Fruit fly (Drosophila melanogaster) whole organism, embryonic: ENCODE measurements around the gene Trax.

ENCODE experiments used
- ATbp ChIP-seq: fragments of 200-800 bp; sonication (Bioruptor generic); optimal IDR thresholded peaks from 2 replicates; lab custom pipeline; 2017; ENCODE audit warnings: missing biosample characterization, mild to moderate bottlenecking, missing genetic modification characterization, missing genetic modification reagents
- Antp ChIP-seq: fragments of 200-800 bp; sonication (Bioruptor generic); optimal IDR thresholded peaks from 3 replicates; lab custom pipeline; 2016; ENCODE audit warnings: missing biosample characterization, missing genetic modification characterization
- B-H2 ChIP-seq: fragments of 200-800 bp; sonication (Bioruptor generic); optimal IDR thresholded peaks from 2 replicates; lab custom pipeline; 2018; ENCODE audit warnings: missing biosample characterization, mild to moderate bottlenecking, missing genetic modification characterization
- CG10147 ChIP-seq: fragments of 200-800 bp; sonication (Bioruptor generic); optimal IDR thresholded peaks from 2 replicates; lab custom pipeline; 2019; ENCODE audit warnings: missing biosample characterization, mild to moderate bottlenecking, missing genetic modification characterization, moderate library complexity
- CG10267 ChIP-seq: fragments of 200-800 bp; sonication (Bioruptor generic); optimal IDR thresholded peaks from 2 replicates; lab custom pipeline; 2018; ENCODE audit warnings: missing biosample characterization, mild to moderate bottlenecking, missing genetic modification characterization, moderate library complexity
- CG10654 ChIP-seq: fragments of 200-800 bp; sonication (Bioruptor generic); optimal IDR thresholded peaks from 2 replicates; lab custom pipeline; 2016; ENCODE audit warnings: missing biosample characterization, missing genetic modification characterization
- CG12942 ChIP-seq: fragments of 200-800 bp; sonication (Bioruptor generic); optimal IDR thresholded peaks from 3 replicates; lab custom pipeline; 2016; ENCODE audit warnings: missing biosample characterization, missing genetic modification characterization
- CG16813 ChIP-seq: fragments of 200-800 bp; sonication (Bioruptor generic); IDR thresholded peaks from 3 replicates; pipeline ENCODE4 v1.3.6; 2022; ENCODE audit warnings: missing biosample characterization, missing genetic modification characterization; ENCODE audit not compliant: partially characterized antibody
- CG17186 ChIP-seq: fragments of 200-800 bp; sonication (Bioruptor generic); optimal IDR thresholded peaks from 3 replicates; lab custom pipeline; 2017; ENCODE audit warnings: missing biosample characterization, missing genetic modification reagents, missing genetic modification characterization
- CG18011 ChIP-seq: fragments of 200-800 bp; sonication (Bioruptor generic); optimal IDR thresholded peaks from 2 replicates; lab custom pipeline; 2017; ENCODE audit warnings: missing biosample characterization, missing genetic modification characterization, mild to moderate bottlenecking, moderate library complexity, missing genotype
- CG18599 ChIP-seq: fragments of 200-800 bp; sonication (Bioruptor generic); optimal IDR thresholded peaks from 3 replicates; lab custom pipeline; 2017; ENCODE audit warnings: missing biosample characterization, missing genetic modification characterization, mild to moderate bottlenecking, moderate library complexity, missing genetic modification reagents
- CG2712 ChIP-seq: fragments of 200-800 bp; optimal IDR thresholded peaks from 3 replicates; lab custom pipeline; 2019; ENCODE audit warnings: missing biosample characterization, mild to moderate bottlenecking, missing genetic modification characterization, moderate library complexity
- CG30020 ChIP-seq: fragments of 200-800 bp; optimal IDR thresholded peaks from 2 replicates; lab custom pipeline; 2019; ENCODE audit warnings: missing biosample characterization, mild to moderate bottlenecking, missing genetic modification characterization, moderate library complexity
- CG33213 ChIP-seq: fragments of 200-800 bp; sonication (Bioruptor generic); optimal IDR thresholded peaks from 3 replicates; lab custom pipeline; 2016; ENCODE audit warnings: missing biosample characterization, missing genetic modification characterization
- CG34224 ChIP-seq: fragments of 200-800 bp; sonication (Bioruptor generic); IDR thresholded peaks from 3 replicates; pipeline ENCODE4 v1.3.6; 2022; ENCODE audit warnings: missing biosample characterization, missing genetic modification characterization; ENCODE audit not compliant: partially characterized antibody
- CG7786 ChIP-seq: fragments of 200-800 bp; sonication (Bioruptor generic); optimal IDR thresholded peaks from 2 replicates; lab custom pipeline; 2016; ENCODE audit warnings: missing biosample characterization, missing genetic modification characterization
- CG8359 ChIP-seq: fragments of 200-800 bp; sonication (Bioruptor generic); optimal IDR thresholded peaks from 2 replicates; lab custom pipeline; 2017; ENCODE audit warnings: missing biosample characterization, mild to moderate bottlenecking, missing genetic modification characterization, borderline replicate concordance
- CG8924 ChIP-seq: fragments of 200-800 bp; optimal IDR thresholded peaks from 3 replicates; lab custom pipeline; 2019; ENCODE audit warnings: missing biosample characterization, mild to moderate bottlenecking, missing genetic modification characterization, moderate library complexity
- CG9215 ChIP-seq: fragments of 200-800 bp; sonication (Bioruptor generic); IDR thresholded peaks from 2 replicates; pipeline ENCODE4 v1.3.6; 2022; ENCODE audit warnings: missing biosample characterization, missing genetic modification characterization
- CTCF ChIP-seq: fragments of 200-800 bp; sonication (Bioruptor generic); optimal IDR thresholded peaks from 2 replicates; lab custom pipeline; 2017; ENCODE audit warnings: missing biosample characterization, mild to moderate bottlenecking, missing genetic modification characterization, moderate library complexity
- CrebB ChIP-seq: fragments of 200-800 bp; sonication (Bioruptor generic); optimal IDR thresholded peaks from 3 replicates; lab custom pipeline; 2018; ENCODE audit warnings: missing biosample characterization, mild to moderate bottlenecking, missing genetic modification characterization
- D19B ChIP-seq: fragments of 200-800 bp; sonication (Bioruptor generic); optimal IDR thresholded peaks from 2 replicates; lab custom pipeline; 2017; ENCODE audit warnings: missing biosample characterization, mild to moderate bottlenecking, missing genetic modification characterization
- Dbx ChIP-seq: fragments of 200-800 bp; sonication (Bioruptor generic); IDR thresholded peaks from 3 replicates; pipeline ENCODE4 v1.3.6; 2022; ENCODE audit warnings: missing biosample characterization, missing genetic modification characterization
- Dip2 ChIP-seq: fragments of 200-800 bp; sonication (Bioruptor generic); IDR thresholded peaks from 2 replicates; pipeline ENCODE4 v1.3.6; 2022; ENCODE audit warnings: missing biosample characterization, missing genetic modification characterization
- Dip3 ChIP-seq: fragments of 200-800 bp; sonication (Bioruptor generic); optimal IDR thresholded peaks from 3 replicates; lab custom pipeline; 2016; ENCODE audit warnings: missing biosample characterization, missing genetic modification characterization
- Fer1 ChIP-seq: fragments of 200-800 bp; sonication (Bioruptor generic); optimal IDR thresholded peaks from 2 replicates; lab custom pipeline; 2017; ENCODE audit warnings: missing biosample characterization, mild to moderate bottlenecking, missing genetic modification characterization
- HLH4C ChIP-seq: fragments of 200-800 bp; sonication (Bioruptor generic); IDR thresholded peaks from 3 replicates; pipeline ENCODE4 v1.3.6; 2022; ENCODE audit warnings: missing biosample characterization, missing genetic modification characterization; ENCODE audit not compliant: partially characterized antibody
- Hand ChIP-seq: fragments of 200-800 bp; sonication (Bioruptor generic); optimal IDR thresholded peaks from 2 replicates; lab custom pipeline; 2017; ENCODE audit warnings: mild to moderate bottlenecking, missing biosample characterization, missing genetic modification reagents, missing genetic modification characterization
- MESR4 ChIP-seq: fragments of 200-800 bp; sonication (Bioruptor generic); optimal IDR thresholded peaks from 2 replicates; lab custom pipeline; 2018; ENCODE audit warnings: missing biosample characterization, mild to moderate bottlenecking, missing genetic modification characterization, moderate library complexity
- Max ChIP-seq: fragments of 200-800 bp; sonication (Bioruptor generic); optimal IDR thresholded peaks from 2 replicates; lab custom pipeline; 2016; ENCODE audit warnings: missing biosample characterization, mild to moderate bottlenecking, missing genetic modification characterization
- Mes4 ChIP-seq: fragments of 200-800 bp; sonication (Bioruptor generic); optimal IDR thresholded peaks from 2 replicates; lab custom pipeline; 2016; ENCODE audit warnings: missing biosample characterization, missing genetic modification characterization
- PHDP ChIP-seq: fragments of 200-800 bp; sonication (Bioruptor generic); optimal IDR thresholded peaks from 3 replicates; lab custom pipeline; 2018; ENCODE audit warnings: missing biosample characterization, mild to moderate bottlenecking, missing genetic modification characterization, moderate library complexity
- Ptx1 ChIP-seq: fragments of 200-800 bp; sonication (Bioruptor generic); IDR thresholded peaks from 2 replicates; pipeline ENCODE4 v1.3.6; 2022; ENCODE audit warnings: missing biosample characterization, missing genetic modification characterization
- Sox100B ChIP-seq: fragments of 200-800 bp; sonication (Bioruptor generic); optimal IDR thresholded peaks from 3 replicates; lab custom pipeline; 2018; ENCODE audit warnings: missing biosample characterization, mild to moderate bottlenecking, missing genetic modification characterization
- ato ChIP-seq: fragments of 200-800 bp; sonication (Bioruptor generic); IDR thresholded peaks from 2 replicates; pipeline ENCODE4 v1.3.6; 2022; ENCODE audit warnings: missing biosample characterization, missing genetic modification characterization; ENCODE audit not compliant: partially characterized antibody
- az2 ChIP-seq: fragments of 200-800 bp; sonication (Bioruptor generic); optimal IDR thresholded peaks from 3 replicates; lab custom pipeline; 2016; ENCODE audit warnings: missing biosample characterization, missing genetic modification characterization
- br ChIP-seq: fragments of >200 bp; optimal IDR thresholded peaks from 2 replicates; lab custom pipeline; 2017
- exex ChIP-seq: fragments of 200-800 bp; sonication (Bioruptor generic); optimal IDR thresholded peaks from 4 replicates; lab custom pipeline; 2018; ENCODE audit warnings: missing biosample characterization, mild to moderate bottlenecking, missing genetic modification characterization, moderate library complexity
- inv ChIP-seq: fragments of 200-800 bp; sonication (Bioruptor generic); IDR thresholded peaks from 2 replicates; pipeline ENCODE4 v1.3.6; 2022; ENCODE audit warnings: missing biosample characterization, missing genetic modification characterization; ENCODE audit not compliant: partially characterized antibody
- jing ChIP-seq: fragments of 200-800 bp; sonication (Bioruptor generic); optimal IDR thresholded peaks from 2 replicates; lab custom pipeline; 2018; ENCODE audit warnings: missing biosample characterization, mild to moderate bottlenecking, missing genetic modification characterization
- nom ChIP-seq: fragments of 200-800 bp; sonication (Bioruptor generic); optimal IDR thresholded peaks from 2 replicates; lab custom pipeline; 2017; ENCODE audit warnings: missing biosample characterization, missing genetic modification characterization, mild to moderate bottlenecking, moderate library complexity, missing genetic modification reagents
- pan ChIP-seq, 4 experiments: fragments of >200 bp in 3 of 4; fragments of 200-800 bp in 1 of 4; sonication (Bioruptor generic) in 1 of 4; optimal IDR thresholded peaks in 3 of 4; IDR thresholded peaks in 1 of 4; 2 replicates each; pipeline versions ENCODE4 v1.3.6 to Lab custom; 2017 to 2022; ENCODE audit warnings: missing biosample characterization in 2 of 4, missing genetic modification characterization in 2 of 4, mixed read lengths in 1 of 4
- repo ChIP-seq: fragments of 200-800 bp; sonication (Bioruptor generic); optimal IDR thresholded peaks from 2 replicates; lab custom pipeline; 2016; ENCODE audit warnings: missing biosample characterization, missing genetic modification characterization
- sim ChIP-seq: fragments of 200-800 bp; sonication (Bioruptor generic); IDR thresholded peaks from 2 replicates; pipeline ENCODE4 v1.3.6; 2022; ENCODE audit warnings: missing biosample characterization, missing genetic modification characterization
- sisA ChIP-seq: fragments of 200-800 bp; sonication (Bioruptor generic); IDR thresholded peaks from 2 replicates; pipeline ENCODE4 v1.3.6; 2022; ENCODE audit warnings: missing biosample characterization, missing genetic modification characterization
- toy ChIP-seq: fragments of 200-800 bp; sonication (Bioruptor generic); IDR thresholded peaks from 2 replicates; pipeline ENCODE4 v1.3.6; 2022; ENCODE audit warnings: missing biosample characterization, missing genetic modification characterization
- trh ChIP-seq: fragments of 200-800 bp; sonication (Bioruptor generic); optimal IDR thresholded peaks from 2 replicates; lab custom pipeline; 2016; ENCODE audit warnings: missing biosample characterization, missing genetic modification characterization
- vfl ChIP-seq: fragments of 200-800 bp; sonication (Bioruptor generic); optimal IDR thresholded peaks from 2 replicates; lab custom pipeline; 2016; ENCODE audit warnings: missing biosample characterization, missing genetic modification characterization
- zen2 ChIP-seq: fragments of 200-800 bp; sonication (Bioruptor generic); IDR thresholded peaks from 3 replicates; pipeline ENCODE4 v1.3.6; 2022; ENCODE audit warnings: missing biosample characterization, missing genetic modification characterization; ENCODE audit not compliant: partially characterized antibody
- zfh1 ChIP-seq: fragments of 200-800 bp; sonication (Bioruptor generic); IDR thresholded peaks from 3 replicates; pipeline ENCODE4 v1.3.6; 2022; ENCODE audit warnings: missing biosample characterization, missing genetic modification characterization

Trax gene

DNA sequence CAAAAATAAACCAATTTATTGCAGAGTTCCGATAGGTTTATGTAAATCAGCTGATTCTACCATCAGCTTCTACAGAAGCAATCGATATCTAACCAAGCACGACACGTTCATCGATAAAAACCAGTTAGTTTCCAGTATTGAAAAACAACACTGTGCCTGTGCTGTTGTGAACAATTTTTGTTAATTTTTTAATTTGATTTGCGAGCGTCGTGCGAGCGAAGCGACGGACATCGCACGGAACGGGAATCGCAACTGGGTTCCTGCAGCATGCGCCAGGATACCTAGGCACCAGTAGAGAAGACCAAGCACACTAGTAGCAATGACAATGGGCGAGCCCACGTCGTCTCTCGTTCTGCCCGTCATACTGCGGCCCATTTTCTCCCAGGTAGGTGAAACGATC lies 10.3 kb downstream of the Trax start, which contains the start of the genes Ccm3 and CG6136 (continued):
- TF ChIP-seq toy (GFP tag; lab: Robert Waterston, UW) (no peak), repo (peak; percentile 39), HLH4C (peak; percentile 91), CTCF (GFP tag; lab: Kevin White, UChicago) (no peak), az2 (no peak), CG18599 (GFP tag; lab: Kevin White, UChicago) (peak; percentile 51), CG33213 (no peak), sim (GFP tag; lab: Robert Waterston, UW) (no peak), CG34224 (GFP tag; lab: Robert Waterston, UW) (peak; percentile 92), CG10654 (GFP tag; lab: Kevin White, UChicago) (peak; percentile 21), zfh1 (GFP tag; lab: Robert Waterston, UW) (peak; percentile 70; the same call in 2 of the 3 replicates), Mes4 (GFP tag; lab: Kevin White, UChicago) (no peak), CG8924 (tag; lab: Kevin White, UChicago) (peak; percentile 57), exex (tag; lab: Kevin White, UChicago) (peak; percentile 43), CG16813 (GFP tag; lab: Robert Waterston, UW) (peak; percentile 88), br (no peak), CG8359 (GFP tag; lab: Kevin White, UChicago) (no peak), Hand (GFP tag; lab: Kevin White, UChicago) (no peak), inv (GFP tag; lab: Robert Waterston, UW) (peak; percentile 81), CrebB (tag; lab: Kevin White, UChicago) (peak; percentile 21), D19B (GFP tag; lab: Kevin White, UChicago) (no peak), Max (peak; percentile 59), CG10267 (peak; percentile 99), zen2 (peak; percentile 93), Fer1 (peak; percentile 65), Dbx (peak; percentile 75), CG12942 (GFP tag; lab: Kevin White, UChicago) (no peak), ATbp (GFP tag; lab: Kevin White, UChicago) (no peak), jing (no peak), CG2712 (tag; lab: Kevin White, UChicago) (peak; percentile 27), sisA (GFP tag; lab: Robert Waterston, UW) (0 out of 2 replicates have a peak, but pooled peaks have one; percentile 12), PHDP (tag; lab: Kevin White, UChicago) (peak; percentile 28), vfl (GFP tag; lab: Kevin White, UChicago) (peak; percentile 36), CG17186 (GFP tag; lab: Kevin White, UChicago) (peak; percentile 52), CG18011 (GFP tag; lab: Kevin White, UChicago) (no peak), Sox100B (GFP tag; lab: Kevin White, UChicago) (no peak), MESR4 (peak; percentile 86), B-H2 (peak; percentile 68), Dip3 (GFP tag; lab: Kevin White, UChicago) (peak; percentile 36), CG9215 (GFP tag; lab: Robert Waterston, UW) (no peak), trh (GFP tag; lab: Kevin White, UChicago) (no peak), Dip2 (no peak), Antp (GFP tag; lab: Kevin White, UChicago) (peak; percentile 29), Ptx1 (GFP tag; lab: Robert Waterston, UW) (no peak), CG30020 (tag; lab: Kevin White, UChicago) (peak; percentile 19), pan (optimal IDR thresholded peaks at IDR 0.05; lab: Kevin White, UChicago) (no peak), pan (GFP tag; optimal IDR thresholded peaks at IDR 0.05 in 1 of 2, IDR thresholded peaks at IDR 0.05 in 1 of 2) (no peak), ato (GFP tag; lab: Robert Waterston, UW) (peak; percentile 95), nom (GFP tag; lab: Kevin White, UChicago) (peak; percentile 1), CG10147 (GFP tag; lab: Kevin White, UChicago) (peak; percentile 48), CG7786 (GFP tag; lab: Kevin White, UChicago) (peak; percentile 62)
